Worm (Caenorhabditis elegans) whole organism, early embryonic: Measurements from ENCODE around the gene srd-39.

Experiments
- B0310.2 ChIP-seq: sonication (generic microtip); optimal IDR thresholded peaks from 2 replicates; lab custom pipeline; 2016; ENCODE audit warnings: mild to moderate bottlenecking, missing genetic modification characterization, missing compliant biosample characterization
- F13C5.2 ChIP-seq: sonication (generic microtip); optimal IDR thresholded peaks from 2 replicates; lab custom pipeline; 2017; ENCODE audit warnings: mild to moderate bottlenecking, missing genetic modification characterization, inconsistent platforms, missing compliant biosample characterization
- aly-1 ChIP-seq: sonication (generic microtip); optimal IDR thresholded peaks from 2 replicates; lab custom pipeline; 2016; ENCODE audit warnings: missing genetic modification characterization, missing compliant biosample characterization
- ama-1 ChIP-seq: fragments of 150-350 bp; optimal IDR thresholded peaks from 2 replicates; lab custom pipeline; 2014
- ceh-13 ChIP-seq: fragments of 200-800 bp; sonication (Bioruptor generic); optimal IDR thresholded peaks from 2 replicates; lab custom pipeline; 2018; ENCODE audit warnings: mild to moderate bottlenecking, missing genetic modification characterization, missing compliant biosample characterization
- ceh-36 ChIP-seq: sonication (generic microtip); optimal IDR thresholded peaks from 2 replicates; lab custom pipeline; 2016; ENCODE audit warnings: missing genetic modification characterization, inconsistent platforms, missing compliant biosample characterization
- ets-7 ChIP-seq: sonication (generic microtip); optimal IDR thresholded peaks from 2 replicates; lab custom pipeline; 2016; ENCODE audit warnings: missing genotype, missing genetic modification characterization, missing compliant biosample characterization
- flt-1 ChIP-seq: fragments of 200-800 bp; sonication (Bioruptor generic); IDR thresholded peaks from 2 replicates; pipeline ENCODE4 v1.3.6; 2022; ENCODE audit warnings: missing genetic modification characterization, missing compliant biosample characterization
- hmbx-1 ChIP-seq: sonication (generic microtip); optimal IDR thresholded peaks from 2 replicates; lab custom pipeline; 2016; ENCODE audit warnings: mild to moderate bottlenecking, missing genetic modification characterization, missing compliant biosample characterization
- hmg-4 ChIP-seq: fragments of 200-800 bp; sonication (Bioruptor generic); optimal IDR thresholded peaks from 2 replicates; lab custom pipeline; 2018; ENCODE audit warnings: mild to moderate bottlenecking, missing genetic modification characterization, missing compliant biosample characterization
- hnd-1 ChIP-seq: sonication (generic microtip); optimal IDR thresholded peaks from 2 replicates; lab custom pipeline; 2016; ENCODE audit warnings: missing genetic modification characterization, missing compliant biosample characterization
- pes-1 ChIP-seq: fragments of 200-800 bp; sonication (Bioruptor generic); IDR thresholded peaks from 2 replicates; pipeline ENCODE4 v1.3.6; 2022; ENCODE audit warnings: missing genetic modification reagents, missing genetic modification characterization, missing compliant biosample characterization
- scrt-1 ChIP-seq: fragments of 200-800 bp; sonication (Bioruptor generic); IDR thresholded peaks from 2 replicates; pipeline ENCODE4 v1.3.6; 2022; ENCODE audit warnings: missing genetic modification characterization, missing compliant biosample characterization
- sea-1 ChIP-seq: fragments of 200-800 bp; sonication (Bioruptor generic); conservative IDR thresholded peaks from 2 replicates; pipeline ENCODE4 v1.3.6; 2022; ENCODE audit warnings: missing genetic modification characterization, missing compliant biosample characterization
- tbx-11 ChIP-seq: fragments of 200-800 bp; sonication (Bioruptor generic); IDR thresholded peaks from 2 replicates; pipeline ENCODE4 v1.3.6; 2022; ENCODE audit warnings: missing genetic modification characterization, missing compliant biosample characterization
- tbx-37 ChIP-seq: fragments of 200-800 bp; sonication (Bioruptor generic); conservative IDR thresholded peaks from 2 replicates; pipeline ENCODE4 v1.3.6; 2022; ENCODE audit warnings: missing genetic modification reagents, missing genetic modification characterization, missing compliant biosample characterization
- tra-4 ChIP-seq: sonication (generic microtip); optimal IDR thresholded peaks from 2 replicates; lab custom pipeline; 2017; ENCODE audit warnings: missing genetic modification characterization, missing compliant biosample characterization

The srd-39 gene

ce11 chrX:13323697-13324096 lies 23.3 kb upstream of the srd-39 start:
- TF ChIP-seq sea-1 (GFP tag; lab: Robert Waterston, UW) (no peak), tbx-11 (GFP tag; lab: Robert Waterston, UW) (no peak), tbx-37 (GFP tag; lab: Robert Waterston, UW) (no peak), ama-1 (lab: Kevin White, UChicago) (no peak), B0310.2 (no peak), flt-1 (GFP tag; lab: Robert Waterston, UW) (no peak), scrt-1 (GFP tag; lab: Robert Waterston, UW) (no peak), hnd-1 (tag; lab: Kevin White, UChicago) (no peak), aly-1 (tag; lab: Kevin White, UChicago) (no peak), tra-4 (no peak), hmg-4 (no peak), hmbx-1 (tag; lab: Kevin White, UChicago) (no peak), ceh-13 (no peak)

- TF ChIP-seq ets-7 (tag; lab: Kevin White, UChicago) (no peak), aly-1 (tag; lab: Kevin White, UChicago) (no peak), B0310.2 (no peak)
These were observed 22.5 kb upstream of the srd-39 start, which contains the start of gene F46G10.2 for ce11 chrX:13322886-13323285. Gene F46G10.2, plus strand, starts transcription at chrX:13322963.

DNA sequence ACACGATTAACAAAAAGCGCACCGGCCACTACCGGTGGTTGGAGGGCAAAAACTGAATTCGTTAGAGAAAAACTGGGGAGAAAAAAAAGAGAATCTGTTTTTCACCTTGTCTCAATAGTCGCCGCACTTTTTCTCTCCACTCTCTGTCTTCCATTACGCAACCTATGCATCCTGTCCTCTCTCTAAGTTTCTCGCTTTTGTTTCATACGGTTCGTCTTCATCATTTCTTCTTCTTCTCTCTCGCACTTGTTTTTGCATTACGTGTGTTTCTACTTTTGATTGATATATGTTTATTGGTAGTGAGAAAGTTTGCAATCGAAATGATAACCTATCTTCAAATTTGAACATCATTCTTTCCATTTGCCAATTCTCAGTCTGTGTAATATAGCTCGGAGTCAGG lies 20.2 kb upstream of the srd-39 start:
- no peak for TF ChIP-seq sea-1 (GFP tag; lab: Robert Waterston, UW)

- no peak for TF ChIP-seq sea-1 (GFP tag; lab: Robert Waterston, UW)
- no peak for TF ChIP-seq F13C5.2 (tag; lab: Kevin White, UChicago)
- TF ChIP-seq aly-1 (tag; lab: Kevin White, UChicago) = no peak
- TF ChIP-seq ama-1 (lab: Kevin White, UChicago) = no peak
- no peak for TF ChIP-seq flt-1 (GFP tag; lab: Robert Waterston, UW)
- no peak for TF ChIP-seq pes-1 (GFP tag; lab: Robert Waterston, UW)
- no peak for TF ChIP-seq hmg-4
- TF ChIP-seq ceh-36 (tag; lab: Kevin White, UChicago) = no peak
- no peak for TF ChIP-seq ets-7 (tag; lab: Kevin White, UChicago)
- TF ChIP-seq scrt-1 (GFP tag; lab: Robert Waterston, UW) = no peak
- TF ChIP-seq tra-4 = no peak
- no peak for TF ChIP-seq tbx-11 (GFP tag; lab: Robert Waterston, UW)
- no peak for TF ChIP-seq hmbx-1 (tag; lab: Kevin White, UChicago)
- TF ChIP-seq B0310.2 = no peak
- TF ChIP-seq ceh-13 = no peak
- TF ChIP-seq tbx-37 (GFP tag; lab: Robert Waterston, UW) = no peak
- no peak for TF ChIP-seq hnd-1 (tag; lab: Kevin White, UChicago)
These were observed 17.9 kb upstream of the srd-39 start for ce11 chrX:13318316-13318715.

DNA sequence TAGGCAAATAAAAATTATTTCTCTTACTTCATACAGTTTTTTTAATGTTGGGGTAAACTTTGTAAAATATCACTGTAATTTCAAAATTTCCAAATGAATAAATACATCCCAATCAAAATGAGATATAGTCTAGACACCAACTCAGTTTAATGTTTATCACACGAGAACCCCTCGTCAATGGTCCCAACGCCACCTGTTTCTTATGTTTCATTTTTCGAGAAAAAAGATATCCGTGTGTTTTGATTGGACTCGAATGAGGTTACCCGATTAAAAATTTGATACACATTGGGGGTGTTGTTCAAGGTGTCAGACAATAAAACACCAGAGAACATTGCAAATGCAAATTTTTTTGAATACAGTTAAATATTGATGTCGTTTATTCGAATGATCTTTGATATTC lies 17.1 kb upstream of the srd-39 start:
- TF ChIP-seq sea-1 (GFP tag; lab: Robert Waterston, UW) (no peak), B0310.2 (no peak), ets-7 (tag; lab: Kevin White, UChicago) (no peak), flt-1 (GFP tag; lab: Robert Waterston, UW) (no peak), aly-1 (tag; lab: Kevin White, UChicago) (no peak)

ce11 chrX:13315093-13315492 lies 14.7 kb upstream of the srd-39 start:
- TF ChIP-seq hmg-4 = no peak
- TF ChIP-seq hnd-1 (tag; lab: Kevin White, UChicago) = no peak
- no peak for TF ChIP-seq sea-1 (GFP tag; lab: Robert Waterston, UW)
- no peak for TF ChIP-seq ets-7 (tag; lab: Kevin White, UChicago)
- TF ChIP-seq tbx-11 (GFP tag; lab: Robert Waterston, UW) = no peak
- no peak for TF ChIP-seq tra-4
- no peak for TF ChIP-seq aly-1 (tag; lab: Kevin White, UChicago)
- no peak for TF ChIP-seq tbx-37 (GFP tag; lab: Robert Waterston, UW)
- TF ChIP-seq B0310.2 = no peak
- no peak for TF ChIP-seq pes-1 (GFP tag; lab: Robert Waterston, UW)
- TF ChIP-seq flt-1 (GFP tag; lab: Robert Waterston, UW) = no peak
- TF ChIP-seq hmbx-1 (tag; lab: Kevin White, UChicago) = no peak
- TF ChIP-seq ama-1 (lab: Kevin White, UChicago) = no peak
- TF ChIP-seq scrt-1 (GFP tag; lab: Robert Waterston, UW) = no peak
- TF ChIP-seq ceh-36 (tag; lab: Kevin White, UChicago) = no peak
- no peak for TF ChIP-seq F13C5.2 (tag; lab: Kevin White, UChicago)
- no peak for TF ChIP-seq ceh-13

DNA sequence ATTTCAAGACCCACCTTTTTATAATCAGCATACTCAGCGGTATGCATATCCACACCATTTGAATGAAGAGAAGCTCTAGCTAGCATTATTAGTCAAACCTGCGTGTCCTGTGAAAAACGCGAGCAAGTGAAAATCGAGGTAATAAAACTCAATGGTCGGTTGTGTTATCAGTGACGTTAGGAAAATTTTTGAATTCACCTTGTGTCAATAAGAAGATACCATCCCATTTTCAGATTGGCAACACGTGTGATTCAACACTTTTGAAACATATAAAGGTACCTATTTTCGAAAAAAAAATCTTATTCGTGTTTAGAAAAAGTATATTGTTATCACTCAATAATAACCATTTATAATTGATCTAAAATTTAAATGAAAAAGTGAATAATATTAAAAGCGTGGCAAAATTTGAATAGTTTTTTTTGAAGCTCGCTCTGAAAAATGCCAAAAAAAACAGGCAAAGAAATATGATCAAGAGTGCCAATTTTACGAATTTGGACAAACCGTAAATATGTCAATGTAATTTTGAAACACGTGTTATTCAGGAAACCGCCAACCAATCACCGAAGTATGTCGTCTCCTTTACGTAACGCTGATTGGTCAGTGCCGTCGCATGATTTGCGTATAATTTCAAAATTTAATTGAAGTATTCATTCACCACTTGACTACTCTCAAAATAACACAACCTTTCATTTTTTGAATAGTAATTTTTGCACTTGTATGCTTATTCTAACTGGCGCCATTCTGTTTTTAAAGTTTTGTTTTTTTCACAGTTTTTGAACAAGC lies 11.4 kb upstream of the srd-39 start, which contains the start of gene F46G10.1:
Gene F46G10.1 (minus strand): TSS at position 115 of the 783 bp plus-strand sequence.
- TF ChIP-seq flt-1 (GFP tag; lab: Robert Waterston, UW) (no peak), tbx-11 (GFP tag; lab: Robert Waterston, UW) (no peak), ets-7 (tag; lab: Kevin White, UChicago) (no peak), hmg-4 (no peak), aly-1 (tag; lab: Kevin White, UChicago) (no peak), sea-1 (GFP tag; lab: Robert Waterston, UW) (no peak)

DNA sequence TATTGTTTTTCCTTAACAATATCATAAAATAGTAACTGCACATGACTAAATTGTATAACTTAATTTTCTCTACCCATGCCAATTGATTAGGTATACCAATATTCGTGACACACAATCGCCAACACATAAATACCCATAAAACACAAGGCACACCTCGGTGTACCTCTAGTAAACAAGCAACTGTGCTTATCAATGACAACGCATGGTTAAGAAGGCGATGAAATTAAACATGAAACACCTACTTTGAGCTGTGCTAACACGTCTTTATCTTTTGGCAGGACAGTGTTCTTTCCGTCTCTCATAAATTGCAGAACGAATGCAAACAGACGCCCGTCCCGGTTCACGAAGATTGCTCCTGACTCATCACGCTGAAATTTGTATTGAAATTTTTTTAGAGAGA lies 10.4 kb upstream of the srd-39 start:
- no peak for TF ChIP-seq hmbx-1 (tag; lab: Kevin White, UChicago)
- TF ChIP-seq hnd-1 (tag; lab: Kevin White, UChicago) = no peak
- no peak for TF ChIP-seq tra-4
- TF ChIP-seq scrt-1 (GFP tag; lab: Robert Waterston, UW) = no peak
- no peak for TF ChIP-seq tbx-37 (GFP tag; lab: Robert Waterston, UW)
- no peak for TF ChIP-seq ama-1 (lab: Kevin White, UChicago)
- no peak for TF ChIP-seq hmg-4
- no peak for TF ChIP-seq sea-1 (GFP tag; lab: Robert Waterston, UW)
- TF ChIP-seq flt-1 (GFP tag; lab: Robert Waterston, UW) = no peak
- TF ChIP-seq F13C5.2 (tag; lab: Kevin White, UChicago) = no peak
- no peak for TF ChIP-seq tbx-11 (GFP tag; lab: Robert Waterston, UW)
- no peak for TF ChIP-seq B0310.2
- TF ChIP-seq pes-1 (GFP tag; lab: Robert Waterston, UW) = no peak
- TF ChIP-seq ceh-13 = no peak
- TF ChIP-seq ceh-36 (tag; lab: Kevin White, UChicago) = no peak
- TF ChIP-seq aly-1 (tag; lab: Kevin White, UChicago) = no peak
- TF ChIP-seq ets-7 (tag; lab: Kevin White, UChicago) = no peak
